Worm (Caenorhabditis elegans) whole organism, L2 larva: ENCODE results near the gene F59E12.6.

Experiments
- C34F6.9 ChIP-seq: fragments of 150-350 bp; optimal IDR thresholded peaks from 2 replicates; lab custom pipeline; 2014; ENCODE audit warnings: missing biosample characterization, missing genetic modification characterization
- ama-1 ChIP-seq: fragments of 150-350 bp; optimal IDR thresholded peaks from 2 replicates; lab custom pipeline; 2018; ENCODE audit warnings: inconsistent platforms
- blmp-1 ChIP-seq: sonication (generic microtip); optimal IDR thresholded peaks from 2 replicates; lab custom pipeline; 2017; ENCODE audit warnings: missing genetic modification characterization, mild to moderate bottlenecking, missing compliant biosample characterization, antibody characterized with exemption, moderate library complexity; ENCODE audit not compliant: insufficient read depth
- ceh-16 ChIP-seq: fragments of 150-350 bp; optimal IDR thresholded peaks from 2 replicates; lab custom pipeline; 2014; ENCODE audit warnings: missing biosample characterization, missing genetic modification characterization
- egl-27 ChIP-seq: sonication (generic microtip); optimal IDR thresholded peaks from 3 replicates; lab custom pipeline; 2017; ENCODE audit warnings: missing biosample characterization, missing genetic modification reagents, missing genetic modification characterization
- elt-1 ChIP-seq: fragments of 150-350 bp; optimal IDR thresholded peaks from 2 replicates; lab custom pipeline; 2014; ENCODE audit warnings: missing biosample characterization, missing genetic modification characterization
- lin-13 ChIP-seq: fragments of 150-350 bp; optimal IDR thresholded peaks from 2 replicates; lab custom pipeline; 2014; ENCODE audit warnings: missing biosample characterization, missing genetic modification reagents, missing genetic modification characterization
- lin-39 ChIP-seq: fragments of 150-350 bp; optimal IDR thresholded peaks from 2 replicates; lab custom pipeline; 2014; ENCODE audit warnings: missing biosample characterization, missing genetic modification reagents, missing genetic modification characterization
- nhr-11 ChIP-seq: fragments of 150-350 bp; optimal IDR thresholded peaks from 2 replicates; lab custom pipeline; 2014; ENCODE audit warnings: missing biosample characterization, missing genetic modification characterization
- nhr-25 ChIP-seq: fragments of 150-350 bp; sonication (generic microtip); optimal IDR thresholded peaks from 3 replicates; lab custom pipeline; 2014; ENCODE audit warnings: missing biosample characterization, missing genetic modification characterization
- peb-1 ChIP-seq: fragments of 150-350 bp; optimal IDR thresholded peaks from 2 replicates; lab custom pipeline; 2014; ENCODE audit warnings: missing biosample characterization, missing genetic modification characterization
- unc-39 ChIP-seq: fragments of 150-350 bp; optimal IDR thresholded peaks from 2 replicates; lab custom pipeline; 2014; ENCODE audit warnings: missing biosample characterization, missing genetic modification characterization

- TF ChIP-seq peb-1 (tag; lab: Kevin White, UChicago) (no peak), lin-39 (tag; lab: Kevin White, UChicago) (no peak), nhr-11 (tag; lab: Kevin White, UChicago) (no peak), unc-39 (tag; lab: Kevin White, UChicago) (no peak), elt-1 (tag; lab: Kevin White, UChicago) (no peak), nhr-25 (tag; lab: Kevin White, UChicago) (no peak), ceh-16 (tag; lab: Kevin White, UChicago) (no peak), ama-1 (lab: Kevin White, UChicago) (no peak), lin-13 (GFP tag; lab: Kevin White, UChicago) (no peak), C34F6.9 (tag; lab: Kevin White, UChicago) (no peak), blmp-1 (tag; lab: Kevin White, UChicago) (no peak), egl-27 (no peak)
Observed at ce11 chrII:5638059-5638458, 7.3 kb upstream of the F59E12.6 start, which contains the start of gene F59E12.3.
